Worm (Caenorhabditis elegans): ENCODE measurements around the gene his-41.
A peak's percentile ranks its signal among the peaks of the same experiment; 100 is the strongest.

DNA sequence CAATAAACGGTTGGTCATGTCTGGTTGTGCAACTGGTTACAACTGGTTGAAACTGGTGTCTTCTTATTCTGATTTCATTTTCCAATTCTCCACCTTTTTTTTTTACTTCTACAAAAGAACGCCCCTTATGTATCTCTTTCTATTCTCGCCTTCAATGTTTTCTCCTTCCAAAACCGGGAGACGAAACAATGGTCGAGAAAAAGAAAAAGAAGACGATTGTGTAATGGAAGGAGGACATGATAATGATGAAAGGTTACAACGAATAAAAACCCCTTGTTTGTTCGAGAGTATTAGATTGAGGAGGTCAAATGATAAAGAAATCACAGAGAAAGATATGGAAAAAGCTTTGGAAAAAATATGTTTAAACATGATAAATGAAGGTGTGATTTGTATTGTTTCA lies 26.5 kb upstream of the his-41 start, which contains the start of gene C50F4.8:
- TF ChIP-seq mdl-1 (tag; optimal IDR thresholded peaks at IDR 0.05) (no peak), egl-43 (GFP tag; IDR thresholded peaks at IDR 0.05) (no peak), nhr-28 (tag; optimal IDR thresholded peaks at IDR 0.05) (peak; percentile 39), F49E8.2 (tag; optimal IDR thresholded peaks at IDR 0.05; ENCODE audit: borderline replicate concordance) (no peak), T26A8.4 (GFP tag; IDR thresholded peaks at IDR 0.05) (no peak), lsy-2 (tag; optimal IDR thresholded peaks at IDR 0.05) (no peak), fkh-10 (GFP tag; optimal IDR thresholded peaks at IDR 0.05) (no peak), lin-13 (GFP tag; optimal IDR thresholded peaks at IDR 0.05) (no peak), unc-62 (GFP tag; optimal IDR thresholded peaks at IDR 0.05 in 1 of 2) (peak in 1 of 2 experiments; percentile 35), unc-62 (tag; optimal IDR thresholded peaks at IDR 0.05) (no peak)
